Fruit fly (Drosophila melanogaster) whole organism, adult: Measurements from ENCODE around the gene CG31220.

Source experiments
- CG11617 ChIP-seq: fragments of 200-800 bp; sonication (Bioruptor generic); optimal IDR thresholded peaks from 2 replicates; lab custom pipeline; 2017; ENCODE audit warnings: mild to moderate bottlenecking, missing biosample characterization, missing genetic modification reagents, missing genetic modification characterization
- CG33017 ChIP-seq: fragments of 200-800 bp; sonication (Bioruptor generic); optimal IDR thresholded peaks from 2 replicates; lab custom pipeline; 2018; ENCODE audit warnings: missing biosample characterization, mild to moderate bottlenecking, missing genetic modification characterization, moderate library complexity
- CG5204 ChIP-seq: fragments of 200-800 bp; sonication (Bioruptor generic); optimal IDR thresholded peaks from 2 replicates; lab custom pipeline; 2016; ENCODE audit warnings: missing biosample characterization, missing genetic modification characterization
- Crg-1 ChIP-seq: fragments of 200-800 bp; sonication (Bioruptor generic); optimal IDR thresholded peaks from 2 replicates; lab custom pipeline; 2016; ENCODE audit warnings: missing biosample characterization, missing genetic modification characterization
- bab1 ChIP-seq: fragments of 200-800 bp; sonication (Bioruptor generic); optimal IDR thresholded peaks from 3 replicates; lab custom pipeline; 2019; ENCODE audit warnings: missing biosample characterization, mild to moderate bottlenecking, missing genetic modification characterization, moderate library complexity
- kay ChIP-seq: fragments of 200-800 bp; sonication (Bioruptor generic); peaks from one replicate; lab custom pipeline; 2016; ENCODE audit warnings: missing biosample characterization, missing genetic modification characterization, borderline replicate concordance

dm6 chr3R:19641498-19642065, 6.7 kb upstream of the CG31220 start:
- TF ChIP-seq kay (GFP tag; lab: Kevin White, UChicago): no peak
- TF ChIP-seq CG33017: peak; percentile 96
- TF ChIP-seq CG11617 (GFP tag; lab: Kevin White, UChicago): peak; percentile 85
- TF ChIP-seq Crg-1 (GFP tag; lab: Kevin White, UChicago): peak; percentile 24
- TF ChIP-seq CG5204 (GFP tag; lab: Kevin White, UChicago): peak; percentile 83
- peak; percentile 92 for TF ChIP-seq bab1 (GFP tag; lab: Kevin White, UChicago)
